Fruit fly (Drosophila melanogaster): ENCODE data around the gene Larp4B.
A peak's percentile ranks its signal among the peaks of the same experiment; 100 is the strongest.

The Larp4B gene

dm6 chr3L:3178530-3179096 lies 46.0 kb upstream of the Larp4B start, which contains the start of the genes MnM and Girdin:
Gene MnM, minus strand, starts transcription at chr3L:3178580.
Gene Girdin, plus strand, starts transcription at chr3L:3178930.
- TF ChIP-seq Rel (GFP tag; optimal IDR thresholded peaks at IDR 0.05): no peak
- no peak for TF ChIP-seq Rel (tag; optimal IDR thresholded peaks at IDR 0.05)
- TF ChIP-seq jim (GFP tag; optimal IDR thresholded peaks at IDR 0.05): no peak
- no peak for TF ChIP-seq dsf (GFP tag; optimal IDR thresholded peaks at IDR 0.05; ENCODE audit: borderline replicate concordance)
- TF ChIP-seq N (GFP tag; optimal IDR thresholded peaks at IDR 0.05): no peak
- TF ChIP-seq dl (GFP tag; optimal IDR thresholded peaks at IDR 0.05; ENCODE audit: insufficient read depth in 1 of 2, partially characterized antibody in 2 of 2): no peak
- TF ChIP-seq CrebA (GFP tag; optimal IDR thresholded peaks at IDR 0.05; ENCODE audit: borderline replicate concordance): no peak
- TF ChIP-seq ey (GFP tag; optimal IDR thresholded peaks at IDR 0.05): peak; percentile 69
- peak; percentile 57 for TF ChIP-seq Hr83 (GFP tag; optimal IDR thresholded peaks at IDR 0.05; ENCODE audit: poor library complexity, severe bottlenecking)
- TF ChIP-seq HLH106 (tag; optimal IDR thresholded peaks at IDR 0.05): peak; percentile 65
- no peak for TF ChIP-seq Jra (GFP tag; optimal IDR thresholded peaks at IDR 0.05)
- TF ChIP-seq Myc (optimal IDR thresholded peaks at IDR 0.05): peak; percentile 94
- peak; percentile 73 for TF ChIP-seq br (GFP tag; optimal IDR thresholded peaks at IDR 0.05)
- TF ChIP-seq woc (GFP tag; optimal IDR thresholded peaks at IDR 0.05): peak; percentile 89
- TF ChIP-seq OdsH (GFP tag; optimal IDR thresholded peaks at IDR 0.05): peak; percentile 55
- no peak for TF ChIP-seq lola (GFP tag; optimal IDR thresholded peaks at IDR 0.05)
- TF ChIP-seq pan (optimal IDR thresholded peaks at IDR 0.05): no peak
- TF ChIP-seq foxo (GFP tag; optimal IDR thresholded peaks at IDR 0.05): peak in 1 of 2 experiments; percentile 82
- TF ChIP-seq Abd-B (GFP tag; optimal IDR thresholded peaks at IDR 0.05): no peak
- peak; percentile 70 for TF ChIP-seq fru (GFP tag; optimal IDR thresholded peaks at IDR 0.05)
- peak; percentile 12 for TF ChIP-seq GATAd (GFP tag; optimal IDR thresholded peaks at IDR 0.05)
- peak; percentile 67 for TF ChIP-seq sv (GFP tag; optimal IDR thresholded peaks at IDR 0.05)
- TF ChIP-seq Dif (GFP tag; optimal IDR thresholded peaks at IDR 0.05; ENCODE audit: partially characterized antibody): no peak
- no peak for TF ChIP-seq Sp1 (GFP tag; optimal IDR thresholded peaks at IDR 0.05)
- peak; percentile 19 for TF ChIP-seq dmrt93B (GFP tag; optimal IDR thresholded peaks at IDR 0.05)

dm6 chr3L:3179474-3179873 lies 45.2 kb upstream of the Larp4B start:
- no peak for TF ChIP-seq Vsx2 (GFP tag; optimal IDR thresholded peaks at IDR 0.05; ENCODE audit: partially characterized antibody)
- TF ChIP-seq Mio (GFP tag; optimal IDR thresholded peaks at IDR 0.05): no peak
- peak; percentile 94 for TF ChIP-seq h (GFP tag; optimal IDR thresholded peaks at IDR 0.05)
- TF ChIP-seq ey (GFP tag; optimal IDR thresholded peaks at IDR 0.05): peak; percentile 84
- no peak for TF ChIP-seq Myc (optimal IDR thresholded peaks at IDR 0.05)
- no peak for TF ChIP-seq Jra (GFP tag; optimal IDR thresholded peaks at IDR 0.05)
- TF ChIP-seq usp (GFP tag; optimal IDR thresholded peaks at IDR 0.05): no peak
- peak; percentile 85 for TF ChIP-seq HLH106 (tag; optimal IDR thresholded peaks at IDR 0.05)
- no peak for TF ChIP-seq pan (optimal IDR thresholded peaks at IDR 0.05)
- peak; percentile 73 to 91 for TF ChIP-seq foxo (GFP tag; optimal IDR thresholded peaks at IDR 0.05)
- TF ChIP-seq psq (GFP tag; optimal IDR thresholded peaks at IDR 0.05): peak; percentile 75
- TF ChIP-seq Dif (GFP tag; optimal IDR thresholded peaks at IDR 0.05; ENCODE audit: partially characterized antibody): no peak
- peak; percentile 10 for TF ChIP-seq Hr83 (GFP tag; optimal IDR thresholded peaks at IDR 0.05; ENCODE audit: poor library complexity, severe bottlenecking)
- TF ChIP-seq CG32264 (GFP tag; optimal IDR thresholded peaks at IDR 0.05): peak; percentile 89
- TF ChIP-seq dl (GFP tag; optimal IDR thresholded peaks at IDR 0.05; ENCODE audit: insufficient read depth in 1 of 2, partially characterized antibody in 2 of 2): no peak
- TF ChIP-seq sv (GFP tag; optimal IDR thresholded peaks at IDR 0.05): peak; percentile 83
- TF ChIP-seq jim (GFP tag; optimal IDR thresholded peaks at IDR 0.05): no peak
- TF ChIP-seq sage (GFP tag; optimal IDR thresholded peaks at IDR 0.05): no peak
- TF ChIP-seq fru (GFP tag; optimal IDR thresholded peaks at IDR 0.05): peak; percentile 93
- peak; percentile 64 for TF ChIP-seq Rel (GFP tag; optimal IDR thresholded peaks at IDR 0.05)
- TF ChIP-seq Rel (tag; optimal IDR thresholded peaks at IDR 0.05): no peak
- TF ChIP-seq N (GFP tag; optimal IDR thresholded peaks at IDR 0.05): no peak
- TF ChIP-seq woc (GFP tag; optimal IDR thresholded peaks at IDR 0.05): peak; percentile 83
- TF ChIP-seq lola (GFP tag; optimal IDR thresholded peaks at IDR 0.05): no peak
- peak; percentile 48 for TF ChIP-seq CG9705 (GFP tag; optimal IDR thresholded peaks at IDR 0.05)
- peak; percentile 87 for TF ChIP-seq OdsH (GFP tag; optimal IDR thresholded peaks at IDR 0.05)
- TF ChIP-seq Sp1 (GFP tag; optimal IDR thresholded peaks at IDR 0.05): peak; percentile 83
- peak; percentile 73 for TF ChIP-seq dmrt93B (GFP tag; optimal IDR thresholded peaks at IDR 0.05)
- peak; percentile 90 for TF ChIP-seq br (GFP tag; optimal IDR thresholded peaks at IDR 0.05)
- TF ChIP-seq CrebA (GFP tag; optimal IDR thresholded peaks at IDR 0.05; ENCODE audit: borderline replicate concordance): no peak
- no peak for TF ChIP-seq Dfd (GFP tag; optimal IDR thresholded peaks at IDR 0.05)
- no peak for TF ChIP-seq dsf (GFP tag; optimal IDR thresholded peaks at IDR 0.05; ENCODE audit: borderline replicate concordance)
- peak; percentile 89 for TF ChIP-seq rgr (GFP tag; optimal IDR thresholded peaks at IDR 0.05)
